Worm (Caenorhabditis elegans) whole organism, mixed stage, embryonic: Measurements from ENCODE around the gene W03F9.11.

Source experiments
- M03D4.4 ChIP-seq: sonication (generic microtip); optimal IDR thresholded peaks from 2 replicates; lab custom pipeline; 2017; ENCODE audit warnings: mild to moderate bottlenecking, missing genetic modification characterization, missing compliant biosample characterization
- ceh-39 ChIP-seq: fragments of 150-350 bp; optimal IDR thresholded peaks from 2 replicates; lab custom pipeline; 2014; ENCODE audit warnings: missing biosample characterization, missing genetic modification characterization
- ceh-43 ChIP-seq: fragments of 200-800 bp; sonication (Bioruptor generic); optimal IDR thresholded peaks from 2 replicates; lab custom pipeline; 2018; ENCODE audit warnings: mild to moderate bottlenecking, missing genetic modification characterization, moderate library complexity, missing compliant biosample characterization
- ceh-83 ChIP-seq: fragments of 200-800 bp; sonication (Bioruptor generic); optimal IDR thresholded peaks from 2 replicates; lab custom pipeline; 2018; ENCODE audit warnings: mild to moderate bottlenecking, missing genetic modification characterization, missing compliant biosample characterization
- cnd-1 ChIP-seq: fragments of 200-800 bp; sonication (Bioruptor generic); optimal IDR thresholded peaks from 2 replicates; lab custom pipeline; 2018; ENCODE audit warnings: mild to moderate bottlenecking, missing genetic modification characterization, missing compliant biosample characterization
- drap-1 ChIP-seq: fragments of 200-800 bp; sonication (Bioruptor generic); optimal IDR thresholded peaks from 3 replicates; lab custom pipeline; 2018; ENCODE audit warnings: mild to moderate bottlenecking, missing genetic modification characterization, missing compliant biosample characterization
- elt-1 ChIP-seq: sonication (generic microtip); optimal IDR thresholded peaks from 2 replicates; lab custom pipeline; 2017; ENCODE audit warnings: missing genetic modification characterization, mild to moderate bottlenecking, missing compliant biosample characterization, antibody characterized with exemption, moderate library complexity, borderline replicate concordance; ENCODE audit not compliant: insufficient read depth
- elt-3 ChIP-seq: fragments of 150-350 bp; optimal IDR thresholded peaks from 2 replicates; lab custom pipeline; 2014; ENCODE audit warnings: missing biosample characterization, missing genetic modification characterization
- flh-1 ChIP-seq: fragments of 200-800 bp; sonication (Bioruptor generic); optimal IDR thresholded peaks from 2 replicates; lab custom pipeline; 2018; ENCODE audit warnings: mild to moderate bottlenecking, missing genetic modification characterization, moderate library complexity, missing compliant biosample characterization
- ham-2 ChIP-seq: fragments of 200-800 bp; sonication (Bioruptor generic); optimal IDR thresholded peaks from 2 replicates; lab custom pipeline; 2018; ENCODE audit warnings: mild to moderate bottlenecking, missing genetic modification characterization, missing compliant biosample characterization
- hlh-1 ChIP-seq: fragments of 150-350 bp; optimal IDR thresholded peaks from 2 replicates; lab custom pipeline; 2014; ENCODE audit warnings: missing biosample characterization, missing genetic modification reagents, missing genetic modification characterization
- lin-13 ChIP-seq: fragments of 150-350 bp; optimal IDR thresholded peaks from 2 replicates; lab custom pipeline; 2014; ENCODE audit warnings: missing biosample characterization, missing genetic modification characterization
- lin-32 ChIP-seq: fragments of 200-800 bp; sonication (Bioruptor generic); optimal IDR thresholded peaks from 2 replicates; lab custom pipeline; 2018; ENCODE audit warnings: mild to moderate bottlenecking, missing genetic modification characterization, missing compliant biosample characterization
- lsy-2 ChIP-seq: fragments of 150-350 bp; optimal IDR thresholded peaks from 2 replicates; lab custom pipeline; 2014; ENCODE audit warnings: missing biosample characterization, missing genetic modification characterization
- mab-5 ChIP-seq: fragments of 150-350 bp; optimal IDR thresholded peaks from 2 replicates; lab custom pipeline; 2014; ENCODE audit warnings: missing biosample characterization, missing genetic modification characterization
- mep-1 ChIP-seq: fragments of 150-350 bp; optimal IDR thresholded peaks from 2 replicates; lab custom pipeline; 2017; ENCODE audit warnings: missing biosample characterization, missing genetic modification reagents, missing genetic modification characterization, inconsistent platforms
- mls-2 ChIP-seq: sonication (generic microtip); optimal IDR thresholded peaks from 2 replicates; lab custom pipeline; 2016; ENCODE audit warnings: mild to moderate bottlenecking, missing genetic modification characterization, moderate library complexity, missing compliant biosample characterization
- nhr-12 ChIP-seq: fragments of 150-350 bp; optimal IDR thresholded peaks from 2 replicates; lab custom pipeline; 2014; ENCODE audit warnings: missing biosample characterization, missing genetic modification characterization
- nhr-2 ChIP-seq: fragments of 150-350 bp; optimal IDR thresholded peaks from 2 replicates; lab custom pipeline; 2014; ENCODE audit warnings: missing biosample characterization, missing genetic modification characterization
- nhr-237 ChIP-seq: fragments of 150-350 bp; optimal IDR thresholded peaks from 2 replicates; lab custom pipeline; 2014; ENCODE audit warnings: missing biosample characterization, missing genetic modification characterization
- nhr-28 ChIP-seq: fragments of 150-350 bp; optimal IDR thresholded peaks from 2 replicates; lab custom pipeline; 2014; ENCODE audit warnings: missing biosample characterization, missing genetic modification characterization
- nhr-76 ChIP-seq: sonication (generic microtip); optimal IDR thresholded peaks from 2 replicates; lab custom pipeline; 2017; ENCODE audit warnings: missing biosample characterization, missing genetic modification characterization
- pha-4 ChIP-seq: fragments of 150-350 bp; optimal IDR thresholded peaks from 2 replicates; lab custom pipeline; 2018; ENCODE audit warnings: missing biosample characterization, missing genetic modification reagents, missing genetic modification characterization
- sem-2 ChIP-seq: fragments of 200-800 bp; sonication (Bioruptor generic); optimal IDR thresholded peaks from 2 replicates; lab custom pipeline; 2018; ENCODE audit warnings: mild to moderate bottlenecking, missing genetic modification characterization, missing compliant biosample characterization
- snpc-4 ChIP-seq: fragments of 150-350 bp; optimal IDR thresholded peaks from 2 replicates; lab custom pipeline; 2014; ENCODE audit warnings: missing biosample characterization, missing genetic modification characterization
- sptf-1 ChIP-seq: sonication (generic microtip); optimal IDR thresholded peaks from 2 replicates; lab custom pipeline; 2017; ENCODE audit warnings: mild to moderate bottlenecking, missing genetic modification characterization, moderate library complexity, missing compliant biosample characterization
- unc-120 ChIP-seq: sonication (generic microtip); optimal IDR thresholded peaks from 2 replicates; lab custom pipeline; 2017; ENCODE audit warnings: missing genetic modification characterization, missing compliant biosample characterization; ENCODE audit not compliant: poor library complexity, severe bottlenecking
- unc-39 ChIP-seq: fragments of 150-350 bp; optimal IDR thresholded peaks from 2 replicates; lab custom pipeline; 2014; ENCODE audit warnings: missing biosample characterization, missing genetic modification characterization
- unc-62 ChIP-seq: fragments of 150-350 bp; optimal IDR thresholded peaks from 2 replicates; lab custom pipeline; 2014; ENCODE audit warnings: missing biosample characterization, missing genetic modification reagents, missing genetic modification characterization
- ztf-11 ChIP-seq: fragments of 150-350 bp; optimal IDR thresholded peaks from 2 replicates; lab custom pipeline; 2014; ENCODE audit warnings: missing biosample characterization, missing genetic modification characterization

Gene W03F9.11

DNA sequence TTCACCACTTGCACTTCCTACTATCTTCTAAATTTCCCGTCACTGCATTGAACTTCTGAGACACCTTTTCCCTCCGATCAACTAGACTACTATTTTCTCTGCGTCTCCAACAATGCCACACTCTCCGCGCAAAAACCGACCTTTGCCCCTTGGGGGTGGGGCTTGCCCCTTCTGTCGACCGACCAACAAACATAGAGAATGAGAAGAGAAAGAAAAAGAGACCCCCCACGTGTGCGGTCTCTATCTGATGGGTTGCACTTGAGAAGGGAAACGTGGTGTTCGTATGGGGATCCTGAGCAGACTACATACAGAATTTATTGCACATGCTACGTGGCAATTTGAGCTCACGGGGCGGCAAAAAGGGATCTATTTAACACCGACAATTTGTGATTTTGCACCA lies 14.1 kb upstream of the W03F9.11 start:
- TF ChIP-seq drap-1 (GFP tag; lab: Kevin White, UChicago) = peak; percentile 26
- TF ChIP-seq nhr-237 (tag; lab: Kevin White, UChicago) = no peak
- peak; percentile 50 for TF ChIP-seq M03D4.4 (tag; lab: Kevin White, UChicago)
- no peak for TF ChIP-seq lsy-2 (tag; lab: Kevin White, UChicago)
- no peak for TF ChIP-seq elt-3 (tag; lab: Kevin White, UChicago)
- peak; percentile 19 for TF ChIP-seq cnd-1
- peak; percentile 61 for TF ChIP-seq hlh-1 (tag; lab: Kevin White, UChicago)
- TF ChIP-seq unc-120 (tag; lab: Kevin White, UChicago) = peak; percentile 89
- peak; percentile 43 for TF ChIP-seq unc-62 (GFP tag; lab: Kevin White, UChicago)
- peak; percentile 53 for TF ChIP-seq sptf-1 (tag; lab: Kevin White, UChicago)
- peak; percentile 28 for TF ChIP-seq mls-2 (tag; lab: Kevin White, UChicago)
- peak; percentile 72 for TF ChIP-seq nhr-2
- TF ChIP-seq mep-1 = peak; percentile 55

DNA sequence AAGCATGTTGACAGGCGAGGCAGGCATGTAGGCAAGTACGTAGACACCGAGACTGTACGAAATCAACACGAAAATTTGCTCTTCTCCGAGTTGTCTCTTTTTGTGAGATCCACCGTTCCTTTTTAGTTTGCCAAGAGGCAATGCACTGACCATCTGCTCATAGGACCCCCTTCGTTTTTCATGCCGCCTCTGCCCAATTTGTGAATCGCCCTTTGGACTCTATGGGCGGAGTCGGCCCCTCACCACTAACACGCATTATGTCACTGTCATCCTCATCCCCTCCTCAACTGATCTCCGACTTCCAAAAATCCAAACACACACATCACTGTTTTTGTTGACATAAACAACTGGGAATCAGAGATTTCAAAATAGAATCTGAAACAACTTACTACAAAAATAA lies 12.7 kb upstream of the W03F9.11 start:
- no peak for TF ChIP-seq mab-5
- peak; percentile 6 for TF ChIP-seq ztf-11 (tag; lab: Kevin White, UChicago)
- peak; percentile 84 for TF ChIP-seq cnd-1

DNA sequence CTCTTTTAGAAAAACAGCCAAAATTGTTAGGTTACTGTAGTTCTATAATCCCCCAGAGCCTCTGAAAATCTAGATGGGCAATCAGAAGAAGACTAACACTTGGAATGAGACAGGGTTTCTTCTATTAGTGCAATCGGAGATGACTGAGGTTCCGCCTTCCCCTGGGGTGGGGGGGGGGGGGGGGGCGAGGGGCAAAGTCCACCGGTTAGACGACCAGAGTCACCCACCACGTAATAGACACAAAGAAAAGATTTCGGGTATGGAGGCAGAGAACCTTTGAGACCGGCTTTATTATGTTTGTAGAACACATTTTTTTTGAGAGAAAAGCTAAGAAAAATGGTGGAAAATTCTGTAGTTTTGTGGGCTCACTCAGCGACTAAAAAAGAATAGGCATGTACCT lies 11.0 kb upstream of the W03F9.11 start:
- TF ChIP-seq lin-32 = no peak
- TF ChIP-seq nhr-237 (tag; lab: Kevin White, UChicago) = peak; percentile 14
- TF ChIP-seq ceh-43 (GFP tag; lab: Kevin White, UChicago) = no peak
- no peak for TF ChIP-seq nhr-28 (tag; lab: Kevin White, UChicago)
- peak; percentile 25 for TF ChIP-seq M03D4.4 (tag; lab: Kevin White, UChicago)
- TF ChIP-seq elt-1 (tag; lab: Kevin White, UChicago) = no peak
- TF ChIP-seq ceh-83 (GFP tag; lab: Kevin White, UChicago) = no peak
- peak; percentile 54 for TF ChIP-seq sptf-1 (tag; lab: Kevin White, UChicago)
- TF ChIP-seq nhr-76 (tag; lab: Kevin White, UChicago) = no peak
- TF ChIP-seq, all 35 proteins: peak for 3

DNA sequence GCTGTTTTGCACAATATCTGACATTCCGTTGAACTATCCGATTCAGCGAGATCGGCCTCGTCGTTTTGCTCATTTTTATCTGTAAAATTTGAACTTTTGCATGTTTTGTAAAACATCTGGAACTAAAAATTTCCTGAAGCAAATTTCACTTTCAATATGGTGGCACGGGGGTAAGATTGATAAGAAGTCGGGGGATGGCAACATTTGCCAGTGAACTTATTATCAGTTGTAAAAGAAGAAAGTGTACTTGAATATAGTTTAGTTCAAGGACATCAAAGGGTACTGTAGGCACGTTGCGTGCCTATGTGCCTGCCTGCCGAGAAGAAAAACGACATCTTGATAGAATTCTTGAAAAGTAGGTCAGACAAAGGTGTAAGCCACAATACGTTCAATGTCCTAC lies 10.2 kb upstream of the W03F9.11 start, which contains the start of gene W03F9.4:
TSS of gene W03F9.4 (minus strand) at position 79 of the 400 bp plus-strand sequence.
- TF ChIP-seq M03D4.4 (tag; lab: Kevin White, UChicago) (no peak), nhr-28 (tag; lab: Kevin White, UChicago) (no peak), elt-1 (tag; lab: Kevin White, UChicago) (no peak), unc-62 (GFP tag; lab: Kevin White, UChicago) (no peak), ceh-39 (tag; lab: Kevin White, UChicago) (no peak), ceh-83 (GFP tag; lab: Kevin White, UChicago) (no peak), ham-2 (no peak), cnd-1 (no peak), sem-2 (GFP tag; lab: Kevin White, UChicago) (no peak), mep-1 (no peak), lin-13 (no peak), nhr-237 (tag; lab: Kevin White, UChicago) (no peak), snpc-4 (tag; lab: Kevin White, UChicago) (no peak), elt-3 (tag; lab: Kevin White, UChicago) (no peak), pha-4 (tag; lab: Kevin White, UChicago) (no peak), nhr-2 (no peak), mab-5 (no peak)
- TF ChIP-seq, all 35 proteins: peak for 0

DNA sequence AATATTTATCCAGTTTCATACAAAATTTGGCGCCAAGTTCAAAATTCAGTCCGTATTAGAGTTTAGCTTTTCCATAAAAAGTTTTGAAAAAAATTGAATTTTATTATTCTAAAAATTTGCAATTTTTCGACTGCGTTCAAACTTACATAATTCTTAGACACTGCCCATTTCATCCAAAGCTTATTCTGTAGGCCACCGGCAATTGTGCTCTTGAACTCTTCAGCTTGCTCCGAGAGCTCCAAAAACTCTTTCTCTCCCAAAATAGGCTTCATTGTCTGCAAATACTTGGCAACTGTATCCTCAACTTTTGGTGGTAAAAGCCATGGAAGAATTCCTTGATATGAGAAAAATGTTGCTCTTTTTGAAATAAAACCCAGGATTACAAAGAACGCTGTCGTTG lies 8.9 kb upstream of the W03F9.11 start:
- no peak for TF ChIP-seq unc-39 (tag; lab: Kevin White, UChicago)
- no peak for TF ChIP-seq ham-2
- TF ChIP-seq nhr-28 (tag; lab: Kevin White, UChicago) = no peak
- TF ChIP-seq unc-62 (GFP tag; lab: Kevin White, UChicago) = no peak
- no peak for TF ChIP-seq M03D4.4 (tag; lab: Kevin White, UChicago)
- TF ChIP-seq elt-3 (tag; lab: Kevin White, UChicago) = no peak
- no peak for TF ChIP-seq flh-1

DNA sequence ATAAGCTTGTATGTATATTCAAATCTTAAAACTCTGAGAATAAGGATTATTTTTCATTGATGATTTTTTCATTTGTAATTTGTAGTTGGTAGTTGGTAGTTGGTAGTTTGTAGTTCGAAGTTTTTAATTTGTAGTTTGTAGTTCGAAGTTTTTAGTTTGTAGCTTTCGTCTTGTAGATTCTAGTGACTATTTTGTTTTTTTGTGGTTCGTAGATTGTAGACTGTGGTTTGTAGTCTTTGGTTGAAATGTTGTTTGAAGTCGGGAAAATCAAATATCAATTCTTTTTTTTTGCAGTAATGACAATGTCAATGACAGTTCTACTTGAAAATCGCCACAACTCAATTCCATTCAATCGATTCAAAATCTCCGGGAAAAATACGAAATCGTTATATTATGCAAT lies 4.5 kb upstream of the W03F9.11 start:
- TF ChIP-seq nhr-12 (tag; lab: Kevin White, UChicago) (no peak), unc-39 (tag; lab: Kevin White, UChicago) (no peak), ceh-39 (tag; lab: Kevin White, UChicago) (no peak), ceh-83 (GFP tag; lab: Kevin White, UChicago) (no peak), M03D4.4 (tag; lab: Kevin White, UChicago) (no peak), nhr-28 (tag; lab: Kevin White, UChicago) (no peak)
